Fruit fly (Drosophila melanogaster) whole organism, pupa: ENCODE results near the gene Trm1.

Source experiments
- CG10348 ChIP-seq: fragments of 200-800 bp; sonication (Bioruptor generic); IDR thresholded peaks from 2 replicates; pipeline ENCODE4 v1.3.6; 2022; ENCODE audit warnings: missing biosample characterization, missing genetic modification characterization
- CG12605 ChIP-seq: fragments of 200-800 bp; sonication (Bioruptor generic); IDR thresholded peaks from 2 replicates; pipeline ENCODE4 v1.3.6; 2022; ENCODE audit warnings: missing biosample characterization, missing genetic modification characterization
- CG13204 ChIP-seq: fragments of 200-800 bp; sonication (Bioruptor generic); optimal IDR thresholded peaks from 2 replicates; lab custom pipeline; 2018; ENCODE audit warnings: missing biosample characterization, mild to moderate bottlenecking, missing genetic modification characterization, moderate library complexity
- CG14655 ChIP-seq: fragments of 200-800 bp; sonication (Bioruptor generic); optimal IDR thresholded peaks from 3 replicates; lab custom pipeline; 2017; ENCODE audit warnings: mild to moderate bottlenecking, missing biosample characterization, missing genetic modification reagents, missing genetic modification characterization
- CG15710 ChIP-seq: fragments of 200-800 bp; sonication (Bioruptor generic); optimal IDR thresholded peaks from 2 replicates; lab custom pipeline; 2018; ENCODE audit warnings: missing biosample characterization, mild to moderate bottlenecking, missing genetic modification characterization, moderate library complexity
- CG17806 ChIP-seq: fragments of 200-800 bp; sonication (Bioruptor generic); optimal IDR thresholded peaks from 2 replicates; lab custom pipeline; 2018; ENCODE audit warnings: missing biosample characterization, mild to moderate bottlenecking, missing genetic modification characterization, moderate library complexity
- CG32121 ChIP-seq: fragments of 200-800 bp; sonication (Bioruptor generic); IDR thresholded peaks from 2 replicates; pipeline ENCODE4 v1.3.6; 2022; ENCODE audit warnings: missing biosample characterization, missing genetic modification characterization
- CG34367 ChIP-seq: fragments of 200-800 bp; sonication (Bioruptor generic); optimal IDR thresholded peaks from 2 replicates; lab custom pipeline; 2018; ENCODE audit warnings: missing biosample characterization, mild to moderate bottlenecking, missing genetic modification characterization
- CG4496 ChIP-seq: fragments of 200-800 bp; sonication (Bioruptor generic); IDR thresholded peaks from 3 replicates; pipeline ENCODE4 v1.3.6; 2022; ENCODE audit warnings: missing biosample characterization, missing genetic modification characterization
- CG8159 ChIP-seq: fragments of 200-800 bp; sonication (Bioruptor generic); optimal IDR thresholded peaks from 3 replicates; lab custom pipeline; 2018; ENCODE audit warnings: missing biosample characterization, mild to moderate bottlenecking, missing genetic modification characterization, moderate library complexity
- CG8301 ChIP-seq: fragments of 200-800 bp; sonication (Bioruptor generic); optimal IDR thresholded peaks from 2 replicates; lab custom pipeline; 2018; ENCODE audit warnings: missing biosample characterization, mild to moderate bottlenecking, missing genetic modification characterization
- CG9948 ChIP-seq: fragments of 200-800 bp; sonication (Bioruptor generic); optimal IDR thresholded peaks from 2 replicates; lab custom pipeline; 2018; ENCODE audit warnings: missing biosample characterization, mild to moderate bottlenecking, missing genetic modification characterization, moderate library complexity
- D1 ChIP-seq: fragments of 200-800 bp; sonication (Bioruptor generic); optimal IDR thresholded peaks from 2 replicates; lab custom pipeline; 2018; ENCODE audit warnings: missing biosample characterization, mild to moderate bottlenecking, missing genetic modification characterization, moderate library complexity
- EcR ChIP-seq: fragments of 200-800 bp; sonication (Bioruptor generic); optimal IDR thresholded peaks from 3 replicates; lab custom pipeline; 2019; ENCODE audit warnings: missing biosample characterization, missing genetic modification characterization, mild to moderate bottlenecking, moderate library complexity, missing genetic modification reagents
- Ets98B ChIP-seq: fragments of 200-800 bp; sonication (Bioruptor generic); IDR thresholded peaks from 2 replicates; pipeline ENCODE4 v1.3.6; 2022; ENCODE audit warnings: missing biosample characterization, missing genetic modification characterization
- Pif1A ChIP-seq: fragments of 200-800 bp; sonication (Bioruptor generic); optimal IDR thresholded peaks from 3 replicates; lab custom pipeline; 2016; ENCODE audit warnings: missing biosample characterization, missing genetic modification characterization
- Pif1B ChIP-seq: fragments of 200-800 bp; sonication (Bioruptor generic); optimal IDR thresholded peaks from 3 replicates; lab custom pipeline; 2016; ENCODE audit warnings: missing biosample characterization, missing genetic modification characterization
- Snoo ChIP-seq: fragments of 200-800 bp; sonication (Bioruptor generic); optimal IDR thresholded peaks from 3 replicates; lab custom pipeline; 2017; ENCODE audit warnings: missing biosample characterization, mild to moderate bottlenecking, missing genetic modification characterization, inconsistent platforms
- fd96Ca ChIP-seq: fragments of 200-800 bp; sonication (Bioruptor generic); IDR thresholded peaks from 3 replicates; pipeline ENCODE4 v1.3.6; 2022; ENCODE audit warnings: missing biosample characterization, missing genetic modification characterization
- gl ChIP-seq: fragments of 200-800 bp; sonication (Bioruptor generic); optimal IDR thresholded peaks from 2 replicates; lab custom pipeline; 2018; ENCODE audit warnings: missing biosample characterization, mild to moderate bottlenecking, missing genetic modification characterization
- rn ChIP-seq: fragments of 200-800 bp; sonication (Bioruptor generic); IDR thresholded peaks from 2 replicates; pipeline ENCODE4 v1.3.6; 2022; ENCODE audit warnings: missing biosample characterization, missing genetic modification characterization

The Trm1 gene

DNA sequence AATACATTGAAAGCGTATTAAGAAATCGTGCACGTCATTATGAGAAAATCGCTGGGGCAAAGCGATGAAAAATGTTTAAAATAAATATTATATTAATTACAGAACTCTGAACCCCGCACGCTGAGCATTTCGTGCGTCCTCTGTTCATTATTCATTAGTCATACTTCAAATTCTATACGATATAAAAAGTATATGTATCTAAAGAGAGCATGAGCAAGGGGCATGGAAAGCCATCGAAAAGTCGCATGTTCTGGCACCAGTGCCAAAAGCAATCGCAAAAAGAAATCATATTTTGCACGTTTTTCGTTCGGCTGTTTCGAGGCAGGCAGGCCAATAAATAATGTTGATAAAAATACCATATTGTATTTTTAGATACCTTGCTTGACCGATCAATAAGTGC is 31.4 kb downstream of the Trm1 start:
- TF ChIP-seq CG10348 = no peak
- no peak for TF ChIP-seq CG9948 (tag; lab: Kevin White, UChicago)
- TF ChIP-seq gl (tag; lab: Kevin White, UChicago) = no peak
- TF ChIP-seq CG4496 (GFP tag; lab: Robert Waterston, UW) = no peak
- no peak for TF ChIP-seq CG32121 (GFP tag; lab: Robert Waterston, UW)
- TF ChIP-seq CG12605 (GFP tag; lab: Robert Waterston, UW) = no peak
- no peak for TF ChIP-seq CG13204 (GFP tag; lab: Kevin White, UChicago)
- TF ChIP-seq CG8159 (tag; lab: Kevin White, UChicago) = no peak
- no peak for TF ChIP-seq fd96Ca (GFP tag; lab: Robert Waterston, UW)
- TF ChIP-seq CG8301 = no peak
- no peak for TF ChIP-seq EcR (GFP tag; lab: Kevin White, UChicago)
- no peak for TF ChIP-seq D1 (tag; lab: Kevin White, UChicago)
- TF ChIP-seq CG34367 = no peak
- TF ChIP-seq CG15710 = no peak
- TF ChIP-seq CG17806 (tag; lab: Kevin White, UChicago) = no peak
- TF ChIP-seq Snoo (tag; lab: Kevin White, UChicago) = no peak

DNA sequence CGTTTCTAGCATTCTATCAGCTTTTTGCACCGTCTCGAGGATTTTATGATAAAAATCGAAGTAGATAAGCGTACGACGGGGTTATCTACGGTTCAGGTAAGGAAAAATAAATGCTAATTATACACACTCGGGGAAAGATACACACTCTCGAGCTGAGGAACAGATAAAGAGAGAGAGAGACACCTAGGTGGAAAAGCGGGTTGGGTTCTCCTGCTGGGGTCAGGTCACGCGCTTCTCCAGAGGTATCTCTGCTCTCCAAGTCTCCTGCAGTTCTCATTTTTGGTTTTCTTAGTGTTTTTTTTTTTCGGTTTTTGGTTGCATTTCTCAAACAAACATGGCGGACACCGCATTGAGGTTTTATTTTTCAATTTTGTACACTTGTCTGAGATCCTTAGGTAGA is 32.0 kb downstream of the Trm1 start:
- no peak for TF ChIP-seq gl (tag; lab: Kevin White, UChicago)

DNA sequence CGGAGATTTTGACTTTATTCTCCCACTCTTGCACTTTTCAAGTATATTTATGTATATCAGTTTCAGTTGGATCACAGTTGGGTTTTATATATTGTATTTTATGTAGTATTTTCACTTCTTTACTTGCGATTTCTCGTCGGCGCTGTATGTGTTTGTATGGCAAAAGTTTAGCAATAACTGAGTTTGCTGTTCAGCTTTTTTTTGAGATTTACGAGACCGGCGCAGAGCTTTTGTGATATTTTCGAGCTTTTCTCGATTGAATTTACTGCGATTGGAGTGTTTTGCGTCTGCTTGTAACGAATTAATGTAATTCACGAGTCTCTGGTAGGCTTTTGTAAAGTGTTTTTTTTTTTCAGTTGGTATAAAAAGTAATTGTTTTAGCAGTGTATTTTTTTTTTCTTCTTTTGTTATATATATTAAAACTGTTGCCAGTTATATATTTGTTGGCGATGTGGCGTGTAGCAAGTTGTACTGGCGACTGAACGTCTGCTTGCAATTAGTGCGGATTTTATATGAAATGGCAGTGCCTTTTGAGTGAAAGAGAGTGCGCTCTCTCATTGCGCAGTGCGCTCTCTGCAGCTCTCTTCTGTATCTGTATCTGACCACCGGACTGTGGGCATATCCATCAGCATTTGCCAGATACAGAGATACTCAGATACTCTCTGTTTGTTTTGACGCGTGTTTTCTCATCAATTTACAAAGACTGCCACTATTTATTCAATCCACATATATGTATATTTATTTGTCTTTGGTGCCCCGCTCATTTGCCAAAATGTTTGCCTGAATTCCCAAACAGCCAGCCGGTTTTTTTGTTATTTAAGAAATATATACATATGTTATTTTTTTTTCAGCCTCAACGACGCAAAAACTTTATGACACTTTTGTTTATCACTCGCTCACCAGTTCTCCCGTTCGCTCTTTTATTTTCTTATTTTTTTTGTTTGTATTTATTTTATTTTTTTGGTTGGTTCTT is 33.2 kb downstream of the Trm1 start:
- peak; percentile 58 for TF ChIP-seq Snoo (tag; lab: Kevin White, UChicago)
- TF ChIP-seq CG34367 = peak; percentile 55
- peak; percentile 77 for TF ChIP-seq Pif1B
- peak; percentile 31 for TF ChIP-seq CG14655 (GFP tag; lab: Kevin White, UChicago)
- TF ChIP-seq EcR (GFP tag; lab: Kevin White, UChicago) = peak; percentile 62
- TF ChIP-seq Ets98B (GFP tag; lab: Robert Waterston, UW) = peak; percentile 74
- peak; percentile 68 for TF ChIP-seq CG32121 (GFP tag; lab: Robert Waterston, UW)
- TF ChIP-seq CG12605 (GFP tag; lab: Robert Waterston, UW) = peak; percentile 79
- peak; percentile 65 for TF ChIP-seq gl (tag; lab: Kevin White, UChicago)
- 0 out of 2 replicates have a peak, but pooled peaks have one; percentile 23 for TF ChIP-seq rn
- peak; percentile 65 for TF ChIP-seq Pif1A (GFP tag; lab: Kevin White, UChicago)
- no peak for TF ChIP-seq CG10348
- peak; percentile 21 for TF ChIP-seq CG15710
- peak; percentile 30 for TF ChIP-seq CG8159 (tag; lab: Kevin White, UChicago)
- TF ChIP-seq D1 (tag; lab: Kevin White, UChicago) = peak; percentile 20
- peak; percentile 28 for TF ChIP-seq CG8301
- TF ChIP-seq CG13204 (GFP tag; lab: Kevin White, UChicago) = peak; percentile 27
- TF ChIP-seq CG9948 (tag; lab: Kevin White, UChicago) = peak; percentile 9
- TF ChIP-seq fd96Ca (GFP tag; lab: Robert Waterston, UW) = no peak; the same call in 1 of the 3 replicates
- peak; percentile 69; the same call in 2 of the 3 replicates for TF ChIP-seq CG4496 (GFP tag; lab: Robert Waterston, UW)
- TF ChIP-seq CG17806 (tag; lab: Kevin White, UChicago) = peak; percentile 28

DNA sequence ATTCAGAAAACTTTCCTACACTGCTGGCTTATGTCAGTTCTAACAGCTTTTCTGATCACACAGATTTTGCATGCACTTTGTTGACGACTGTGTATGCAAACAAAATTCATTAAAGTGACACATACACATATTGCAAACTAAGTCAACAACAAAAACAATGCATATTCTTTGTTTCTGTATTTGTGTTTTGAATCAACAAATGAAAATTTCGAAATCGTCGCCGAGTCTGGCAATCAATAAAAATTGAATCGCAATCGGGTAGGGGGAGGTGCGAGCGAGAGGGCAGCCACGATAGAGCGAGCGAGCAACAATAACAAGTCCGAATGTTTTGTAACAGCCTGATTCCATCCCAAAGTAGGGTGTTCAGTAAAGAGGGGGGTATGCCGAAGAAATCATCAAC is 35.2 kb downstream of the Trm1 start:
- no peak for TF ChIP-seq Pif1B

DNA sequence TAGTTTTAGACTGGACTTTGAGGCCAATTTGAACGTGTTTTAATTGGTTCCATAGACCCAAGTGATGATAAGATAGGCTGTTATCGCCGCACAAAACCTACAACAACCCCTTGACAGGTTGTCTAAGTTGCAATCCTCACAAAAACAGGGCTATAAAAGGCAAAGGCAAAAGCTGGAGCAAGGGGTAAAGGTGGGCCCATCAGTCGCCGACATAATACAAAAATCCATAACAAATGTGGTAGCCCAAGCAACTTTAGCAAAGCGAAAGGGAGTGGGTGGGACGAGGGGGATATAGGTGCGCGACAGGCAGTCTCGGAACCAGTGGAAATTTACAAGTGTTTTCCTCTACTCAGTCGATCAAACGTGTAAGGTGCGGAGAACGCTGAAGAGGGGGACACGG is 36.2 kb downstream of the Trm1 start:
- no peak for TF ChIP-seq CG14655 (GFP tag; lab: Kevin White, UChicago)
- TF ChIP-seq EcR (GFP tag; lab: Kevin White, UChicago) = no peak
- no peak for TF ChIP-seq CG13204 (GFP tag; lab: Kevin White, UChicago)

- TF ChIP-seq CG8301 (no peak), CG8159 (tag; lab: Kevin White, UChicago) (no peak), CG12605 (GFP tag; lab: Robert Waterston, UW) (no peak), gl (tag; lab: Kevin White, UChicago) (no peak), CG17806 (tag; lab: Kevin White, UChicago) (no peak), Ets98B (GFP tag; lab: Robert Waterston, UW) (no peak), EcR (GFP tag; lab: Kevin White, UChicago) (no peak)
These were observed 37.6 kb downstream of the Trm1 start for dm6 chr2L:12465164-12466011.
